Worm (Caenorhabditis elegans): ENCODE measurements around the gene F18H3.1.

The F18H3.1 gene

ce11 chrX:13539701-13540100, 20.2 kb downstream of the F18H3.1 start (continued):
- TF ChIP-seq lsy-2 (tag; optimal IDR thresholded peaks at IDR 0.05) (peak; percentile 43 to 67), lin-14 (GFP tag; optimal IDR thresholded peaks at IDR 0.05) (peak; percentile 87), grh-1 (GFP tag; IDR thresholded peaks at IDR 0.05) (peak; percentile 85), nhr-20 (tag; optimal IDR thresholded peaks at IDR 0.05) (peak; percentile 96), fkh-8 (tag; optimal IDR thresholded peaks at IDR 0.05) (no peak), dpl-1 (GFP tag; optimal IDR thresholded peaks at IDR 0.05) (peak in 1 of 3 experiments; percentile 26), C04F5.9 (tag; optimal IDR thresholded peaks at IDR 0.05) (no peak), rnt-1 (tag; optimal IDR thresholded peaks at IDR 0.05) (peak; percentile 4), blmp-1 (tag; optimal IDR thresholded peaks at IDR 0.05) (peak; percentile 83), nhr-11 (tag; optimal IDR thresholded peaks at IDR 0.05) (no peak)

- TF ChIP-seq nhr-85 (tag) (peak; percentile 87), nhr-19 (GFP tag; conservative IDR thresholded peaks at IDR 0.05) (peak; percentile 30), lin-35 (GFP tag; optimal IDR thresholded peaks at IDR 0.05) (peak in 1 of 2 experiments; percentile 75), unc-130 (tag; optimal IDR thresholded peaks at IDR 0.05) (peak; percentile 34), C16A3.4 (tag; optimal IDR thresholded peaks at IDR 0.05) (peak; percentile 18), elt-3 (tag; optimal IDR thresholded peaks at IDR 0.05) (peak in 4 of 6 experiments; percentile 6 to 71 (median 62)), ces-1 (GFP tag; optimal IDR thresholded peaks at IDR 0.05) (no peak), nhr-20 (tag; optimal IDR thresholded peaks at IDR 0.05) (peak; percentile 70), fkh-10 (GFP tag; optimal IDR thresholded peaks at IDR 0.05) (no peak), lsy-2 (tag; optimal IDR thresholded peaks at IDR 0.05) (peak in 1 of 2 experiments; percentile 36), lin-14 (GFP tag; optimal IDR thresholded peaks at IDR 0.05) (peak; percentile 55), blmp-1 (tag; optimal IDR thresholded peaks at IDR 0.05) (peak; percentile 78), mdl-1 (tag; optimal IDR thresholded peaks at IDR 0.05) (no peak), snu-23 (GFP tag; optimal IDR thresholded peaks at IDR 0.05) (peak; percentile 57), nhr-47 (tag; optimal IDR thresholded peaks at IDR 0.05) (peak; percentile 55), unc-98 (GFP tag; IDR thresholded peaks at IDR 0.05) (no peak), ama-1 (optimal IDR thresholded peaks at IDR 0.05) (peak; percentile 59), nhr-90 (tag; optimal IDR thresholded peaks at IDR 0.05; ENCODE audit: poor library complexity) (peak; percentile 53), nhr-71 (tag; optimal IDR thresholded peaks at IDR 0.05) (peak; percentile 64), tbx-2 (tag; optimal IDR thresholded peaks at IDR 0.05) (peak; percentile 56), ceh-82 (tag; optimal IDR thresholded peaks at IDR 0.05) (no peak), efl-1 (optimal IDR thresholded peaks at IDR 0.05) (no peak), efl-1 (GFP tag; optimal IDR thresholded peaks at IDR 0.05 in 1 of 2) (peak in 1 of 2 experiments; percentile 89)
These were observed 21.9 kb downstream of the F18H3.1 start for ce11 chrX:13541335-13541734.

DNA sequence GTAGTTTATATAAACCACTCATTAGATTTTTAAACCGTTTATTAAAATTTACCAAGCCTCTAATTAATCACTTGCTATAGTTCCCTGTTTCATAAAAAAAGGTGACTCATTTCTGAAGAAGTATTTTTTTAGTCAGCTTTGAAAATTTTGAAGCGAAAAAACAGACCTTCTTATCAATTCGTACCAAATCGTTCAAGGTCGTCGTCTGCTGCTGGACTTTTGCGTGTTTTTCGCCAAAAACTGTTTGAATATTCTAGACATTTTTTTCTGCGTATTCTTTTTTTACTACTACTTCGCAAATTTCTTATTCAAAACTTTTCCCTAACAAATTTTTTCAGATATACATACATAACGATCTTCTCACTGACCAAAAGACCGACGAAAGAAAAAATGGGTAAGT, 22.8 kb downstream of the F18H3.1 start, which contains the start of gene cah-4:
Gene cah-4 (plus strand): TSS at position 339 of the 400 bp plus-strand sequence.
- TF ChIP-seq ets-5 (GFP tag; IDR thresholded peaks at IDR 0.05) (no peak), nhr-85 (tag) (peak; percentile 63), ama-1 (optimal IDR thresholded peaks at IDR 0.05) (peak; percentile 35), lin-14 (GFP tag; optimal IDR thresholded peaks at IDR 0.05) (no peak), unc-98 (GFP tag; IDR thresholded peaks at IDR 0.05) (no peak)

DNA sequence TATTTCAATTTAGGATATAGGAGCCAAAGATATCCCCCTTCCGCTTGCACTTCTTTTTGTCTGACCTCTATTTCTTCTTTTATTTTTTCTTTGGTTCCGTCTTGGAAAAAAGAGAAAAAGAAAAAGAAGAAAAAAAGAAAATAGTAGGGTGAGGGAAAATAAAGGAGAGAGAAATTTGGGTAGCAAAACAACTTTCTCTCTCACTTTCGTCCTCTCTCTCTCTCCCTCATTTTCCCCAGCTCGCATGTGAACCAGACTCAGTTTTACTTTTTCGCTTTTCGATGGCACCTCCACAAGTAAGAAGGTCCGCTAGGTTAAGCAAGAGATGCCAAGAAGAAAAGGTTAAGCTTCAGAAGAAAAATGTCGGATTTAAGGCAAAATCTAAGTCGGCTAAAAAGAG, 23.3 kb downstream of the F18H3.1 start:
- TF ChIP-seq C04F5.9 (tag; optimal IDR thresholded peaks at IDR 0.05) (no peak), skn-1 (tag; optimal IDR thresholded peaks at IDR 0.05) (no peak), tlp-1 (tag; optimal IDR thresholded peaks at IDR 0.05) (no peak), fkh-8 (tag; optimal IDR thresholded peaks at IDR 0.05) (no peak), zip-4 (GFP tag; optimal IDR thresholded peaks at IDR 0.05) (no peak), ets-5 (GFP tag; IDR thresholded peaks at IDR 0.05) (no peak), rnt-1 (tag; optimal IDR thresholded peaks at IDR 0.05) (no peak), mab-9 (GFP tag; IDR thresholded peaks at IDR 0.05) (no peak), fos-1 (tag; optimal IDR thresholded peaks at IDR 0.05) (no peak), mdl-1 (tag; optimal IDR thresholded peaks at IDR 0.05) (peak in 1 of 2 experiments; percentile 21), ces-1 (GFP tag; optimal IDR thresholded peaks at IDR 0.05) (no peak), egl-13 (tag; optimal IDR thresholded peaks at IDR 0.05) (no peak), nhr-28 (tag; optimal IDR thresholded peaks at IDR 0.05) (no peak), nhr-20 (tag; optimal IDR thresholded peaks at IDR 0.05) (no peak), ceh-82 (tag; optimal IDR thresholded peaks at IDR 0.05) (peak in 1 of 3 experiments; percentile 15), C16A3.4 (tag; optimal IDR thresholded peaks at IDR 0.05) (no peak), alr-1 (tag; optimal IDR thresholded peaks at IDR 0.05; ENCODE audit: borderline replicate concordance) (no peak), blmp-1 (tag; optimal IDR thresholded peaks at IDR 0.05) (peak; percentile 73), nhr-90 (tag; optimal IDR thresholded peaks at IDR 0.05; ENCODE audit: poor library complexity) (no peak), snpc-4 (tag; optimal IDR thresholded peaks at IDR 0.05) (no peak), mef-2 (tag; optimal IDR thresholded peaks at IDR 0.05) (no peak), Y116A8C.19 (tag; optimal IDR thresholded peaks at IDR 0.05; ENCODE audit: borderline replicate concordance) (no peak), elt-3 (tag; optimal IDR thresholded peaks at IDR 0.05) (peak in 1 of 6 experiments; percentile 15), lin-35 (GFP tag; optimal IDR thresholded peaks at IDR 0.05) (no peak), ceh-88 (GFP tag; IDR thresholded peaks at IDR 0.05) (no peak), lin-13 (GFP tag; optimal IDR thresholded peaks at IDR 0.05) (no peak), efl-1 (optimal IDR thresholded peaks at IDR 0.05) (no peak), efl-1 (GFP tag; optimal IDR thresholded peaks at IDR 0.05 in 1 of 2) (no peak), swsn-7 (tag; optimal IDR thresholded peaks at IDR 0.05) (no peak)
